Fruit fly (Drosophila melanogaster) whole organism, wandering third instar larva: ENCODE results near the gene His3.3B.

ENCODE experiments used
- Abd-B ChIP-seq: fragments of >200 bp; optimal IDR thresholded peaks from 2 replicates; lab custom pipeline; 2017; ENCODE audit warnings: missing biosample characterization, missing genetic modification characterization
- CG32264 ChIP-seq: fragments of 200-800 bp; sonication (Bioruptor generic); optimal IDR thresholded peaks from 2 replicates; lab custom pipeline; 2016; ENCODE audit warnings: missing biosample characterization, missing genetic modification characterization
- Dif ChIP-seq: fragments of 200-275, 200-300 bp; sonication (Bioruptor generic); optimal IDR thresholded peaks from 2 replicates; lab custom pipeline; 2018; ENCODE audit warnings: missing biosample characterization, missing genetic modification characterization; ENCODE audit not compliant: partially characterized antibody
- HLH106 ChIP-seq: fragments of 200-800 bp; optimal IDR thresholded peaks from 3 replicates; lab custom pipeline; 2019; ENCODE audit warnings: missing biosample characterization, mild to moderate bottlenecking, missing genetic modification characterization, moderate library complexity
- Hnf4 ChIP-seq: fragments of 200-800 bp; sonication (Bioruptor generic); optimal IDR thresholded peaks from 2 replicates; lab custom pipeline; 2016; ENCODE audit warnings: missing biosample characterization, mild to moderate bottlenecking, missing genetic modification characterization
- Jra ChIP-seq: sonication (Bioruptor generic); optimal IDR thresholded peaks from 2 replicates; lab custom pipeline; 2016; ENCODE audit warnings: missing biosample characterization, missing genetic modification characterization
- OdsH ChIP-seq: fragments of 200-800 bp; sonication (Bioruptor generic); optimal IDR thresholded peaks from 2 replicates; lab custom pipeline; 2016; ENCODE audit warnings: missing biosample characterization, mild to moderate bottlenecking, missing genetic modification characterization
- Sp1 ChIP-seq: fragments of 200-800 bp; sonication (Bioruptor generic); optimal IDR thresholded peaks from 3 replicates; lab custom pipeline; 2019; ENCODE audit warnings: missing biosample characterization, mild to moderate bottlenecking, missing genetic modification characterization, moderate library complexity
- brk ChIP-seq: fragments of 200-800 bp; sonication (Bioruptor generic); optimal IDR thresholded peaks from 2 replicates; lab custom pipeline; 2016; ENCODE audit warnings: missing biosample characterization, mild to moderate bottlenecking, missing genetic modification characterization
- dmrt93B ChIP-seq: fragments of 200-800 bp; sonication (Bioruptor generic); optimal IDR thresholded peaks from 2 replicates; lab custom pipeline; 2018; ENCODE audit warnings: missing biosample characterization, mild to moderate bottlenecking, missing genetic modification characterization
- foxo ChIP-seq, 2 experiments: fragments of 200-800 bp; sonication (Bioruptor generic); optimal IDR thresholded peaks; 2 replicates in 1 of 2; 3 replicates in 1 of 2; lab custom pipeline; 2016 to 2017; ENCODE audit warnings: missing biosample characterization in 2 of 2, missing genetic modification characterization in 2 of 2
- fru ChIP-seq: fragments of 200-800 bp; sonication (Bioruptor generic); optimal IDR thresholded peaks from 3 replicates; lab custom pipeline; 2016; ENCODE audit warnings: missing biosample characterization, mild to moderate bottlenecking, missing genetic modification characterization
- sv ChIP-seq: fragments of 200-800 bp; sonication (Bioruptor generic); optimal IDR thresholded peaks from 3 replicates; lab custom pipeline; 2016; ENCODE audit warnings: missing biosample characterization, missing genetic modification characterization
- woc ChIP-seq: sonication (Bioruptor generic); optimal IDR thresholded peaks from 2 replicates; lab custom pipeline; 2016; ENCODE audit warnings: missing biosample characterization, mild to moderate bottlenecking, missing genetic modification characterization

His3.3B gene

dm6 chrX:9106212-9106774 lies 50.2 kb downstream of the His3.3B start, which contains the start of gene Bx42:
Gene Bx42 (minus strand): TSS chrX:9106604.
- no peak for TF ChIP-seq brk (GFP tag; lab: Kevin White, UChicago)
- no peak for TF ChIP-seq Hnf4 (GFP tag; lab: Kevin White, UChicago)
- TF ChIP-seq Sp1: no peak
- peak; percentile 50 for TF ChIP-seq woc (GFP tag; lab: Kevin White, UChicago)
- TF ChIP-seq Jra (GFP tag; lab: Kevin White, UChicago): no peak
- no peak for TF ChIP-seq OdsH
- no peak for TF ChIP-seq Dif
- no peak for TF ChIP-seq dmrt93B (GFP tag; lab: Kevin White, UChicago)
- no peak for TF ChIP-seq foxo (GFP tag; optimal IDR thresholded peaks at IDR 0.05; lab: Kevin White, UChicago)
- TF ChIP-seq CG32264 (GFP tag; lab: Kevin White, UChicago): no peak
- TF ChIP-seq HLH106 (tag; lab: Kevin White, UChicago): no peak
- TF ChIP-seq fru (GFP tag; lab: Kevin White, UChicago): no peak
- peak; percentile 1 for TF ChIP-seq sv (GFP tag; lab: Kevin White, UChicago)
- TF ChIP-seq, all 38 proteins: peak for 2

DNA sequence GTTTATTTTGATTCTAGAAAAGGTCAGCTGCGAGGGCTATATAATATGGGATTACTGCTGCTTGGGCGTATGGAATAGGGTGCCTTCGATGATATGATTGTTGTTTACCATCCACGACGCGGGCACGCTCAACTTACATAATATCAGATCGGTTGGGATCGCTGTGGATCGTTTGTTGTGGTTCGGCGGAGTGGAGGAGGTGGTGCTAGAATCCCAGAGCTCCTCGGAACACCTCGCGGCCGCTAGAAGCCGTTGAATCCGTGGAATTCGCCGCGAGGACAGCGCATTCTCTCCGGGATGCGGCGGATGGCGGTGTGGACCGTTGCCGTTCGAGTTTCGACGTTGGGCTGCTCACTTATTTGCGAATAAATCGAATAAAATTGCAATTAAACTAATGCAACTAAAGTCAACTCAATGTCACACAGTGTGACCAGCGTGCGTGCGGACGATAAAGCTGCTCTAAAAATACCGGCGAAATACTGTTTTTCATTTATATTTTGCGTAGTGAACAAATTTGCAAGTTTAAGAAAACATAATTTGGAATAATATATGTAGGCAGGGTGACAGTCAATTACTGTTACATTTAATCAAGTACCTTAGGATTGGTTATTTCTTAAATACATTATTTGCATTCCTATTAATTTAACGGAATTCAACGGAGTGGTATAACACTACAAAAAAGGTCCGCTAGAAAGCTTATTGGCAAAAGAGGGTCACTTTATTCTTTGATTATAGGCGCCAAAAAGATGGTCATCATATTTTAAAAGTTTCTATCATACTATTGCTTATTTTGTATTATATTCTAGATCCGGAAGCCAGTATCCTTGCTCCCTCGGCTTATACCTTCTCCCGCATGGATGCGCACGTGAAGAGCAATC lies 52.9 kb downstream of the His3.3B start, which contains the start of gene CG7766:
Gene CG7766 (minus strand): TSS at position 432 of the 878 bp plus-strand sequence.
- no peak for TF ChIP-seq Abd-B (GFP tag; lab: Kevin White, UChicago)
- no peak for TF ChIP-seq HLH106 (tag; lab: Kevin White, UChicago)
